Fruit fly (Drosophila melanogaster): ENCODE results near the gene CG15211.

The CG15211 gene

dm6 chrX:10784812-10785638 is 12.7 kb downstream of the CG15211 start (continued):
- no peak for TF ChIP-seq Fer3 (tag; optimal IDR thresholded peaks at IDR 0.05)
- TF ChIP-seq lab (GFP tag; optimal IDR thresholded peaks at IDR 0.05) = peak; percentile 5
- no peak for TF ChIP-seq Rfx (GFP tag; IDR thresholded peaks at IDR 0.05)
- peak in 1 of 2 experiments; percentile 39 for TF ChIP-seq eve (GFP tag; optimal IDR thresholded peaks at IDR 0.05)
- TF ChIP-seq CG10654 (GFP tag; optimal IDR thresholded peaks at IDR 0.05) = no peak
- peak; percentile 26 for TF ChIP-seq Ssrp (tag; optimal IDR thresholded peaks at IDR 0.05)
- TF ChIP-seq CG2120 (GFP tag; optimal IDR thresholded peaks at IDR 0.05) = peak; percentile 16
- peak; percentile 7 for TF ChIP-seq nmo (GFP tag; optimal IDR thresholded peaks at IDR 0.05)
- peak; percentile 18 for TF ChIP-seq Meics (GFP tag; optimal IDR thresholded peaks at IDR 0.05)
- 0 out of 2 replicates have a peak, but pooled peaks have one; percentile 6 for TF ChIP-seq E2f2 (GFP tag; IDR thresholded peaks at IDR 0.05)
- TF ChIP-seq ham (GFP tag; IDR thresholded peaks at IDR 0.05) = no peak
- peak; percentile 62 for TF ChIP-seq row (GFP tag; IDR thresholded peaks at IDR 0.05)
- peak; percentile 63 for TF ChIP-seq cwo (GFP tag; optimal IDR thresholded peaks at IDR 0.05)
- peak; percentile 72 for TF ChIP-seq CG15479 (GFP tag; optimal IDR thresholded peaks at IDR 0.05)
- peak in 1 of 2 experiments; percentile 93 for TF ChIP-seq Pdp1 (GFP tag; optimal IDR thresholded peaks at IDR 0.05)
- TF ChIP-seq CG12391 (tag; optimal IDR thresholded peaks at IDR 0.05) = peak; percentile 17
- TF ChIP-seq CG18599 (GFP tag; optimal IDR thresholded peaks at IDR 0.05) = peak; percentile 19
- no peak for TF ChIP-seq CG6813 (GFP tag; optimal IDR thresholded peaks at IDR 0.05)
- 0 out of 2 replicates have a peak, but pooled peaks have one; percentile 14 for TF ChIP-seq al (GFP tag; IDR thresholded peaks at IDR 0.05)
- TF ChIP-seq CG15696 (tag; optimal IDR thresholded peaks at IDR 0.05) = peak; percentile 16
- TF ChIP-seq CoRest (tag; optimal IDR thresholded peaks at IDR 0.05) = peak; percentile 50
- no peak for TF ChIP-seq Sox100B (GFP tag; optimal IDR thresholded peaks at IDR 0.05)

- TF ChIP-seq lola (GFP tag; optimal IDR thresholded peaks at IDR 0.05) (no peak), Trl (optimal IDR thresholded peaks at IDR 0.05) (peak; percentile 64 to 77), Trl (GFP tag; optimal IDR thresholded peaks at IDR 0.05) (no peak), ems (GFP tag; optimal IDR thresholded peaks at IDR 0.05) (peak; percentile 12), Ets65A (GFP tag) (peak; percentile 63), cwo (GFP tag; optimal IDR thresholded peaks at IDR 0.05) (peak; percentile 55), lab (GFP tag; optimal IDR thresholded peaks at IDR 0.05) (peak; percentile 15), Nf-YB (GFP tag; optimal IDR thresholded peaks at IDR 0.05) (peak; percentile 1), sens (GFP tag) (peak; percentile 64), CG7987 (GFP tag; optimal IDR thresholded peaks at IDR 0.05) (no peak), Oli (tag; optimal IDR thresholded peaks at IDR 0.05) (no peak), Lim3 (GFP tag; IDR thresholded peaks at IDR 0.05) (no peak), CG11456 (GFP tag; IDR thresholded peaks at IDR 0.05) (no peak), CG11504 (tag; optimal IDR thresholded peaks at IDR 0.05) (peak; percentile 12), CG6765 (GFP tag; optimal IDR thresholded peaks at IDR 0.05) (no peak), abd-A (tag; optimal IDR thresholded peaks at IDR 0.05) (peak; percentile 50), ac (GFP tag; optimal IDR thresholded peaks at IDR 0.05) (no peak), CG3163 (GFP tag; optimal IDR thresholded peaks at IDR 0.05) (peak; percentile 94), CG33557 (GFP tag; optimal IDR thresholded peaks at IDR 0.05) (no peak), insv (GFP tag; optimal IDR thresholded peaks at IDR 0.05) (peak in 1 of 2 experiments; percentile 50), Vsx1 (GFP tag; optimal IDR thresholded peaks at IDR 0.05) (no peak), Rfx (GFP tag; IDR thresholded peaks at IDR 0.05) (0 out of 2 replicates have a peak, but pooled peaks have one; percentile 27), CG5180 (GFP tag; optimal IDR thresholded peaks at IDR 0.05) (peak; percentile 56), Nf-YC (tag; optimal IDR thresholded peaks at IDR 0.05) (peak; percentile 55), CG8924 (tag; optimal IDR thresholded peaks at IDR 0.05) (peak; percentile 24), seq (GFP tag; IDR thresholded peaks at IDR 0.05) (0 out of 2 replicates have a peak, but pooled peaks have one; percentile 37), sug (tag; optimal IDR thresholded peaks at IDR 0.05) (peak; percentile 16), cg (GFP tag; optimal IDR thresholded peaks at IDR 0.05) (peak; percentile 87)
These were observed 13.6 kb downstream of the CG15211 start for dm6 chrX:10785920-10786361.
